Worm (Caenorhabditis elegans) whole organism, late embryonic: ENCODE results near the gene tim-1.

Source experiments
- C08G9.2 ChIP-seq: sonication (generic microtip); optimal IDR thresholded peaks from 2 replicates; lab custom pipeline; 2016; ENCODE audit warnings: mild to moderate bottlenecking, missing genetic modification characterization, moderate library complexity, missing compliant biosample characterization
- F13H6.1 ChIP-seq: sonication (generic microtip); optimal IDR thresholded peaks from 2 replicates; lab custom pipeline; 2016; ENCODE audit warnings: missing genetic modification characterization, missing compliant biosample characterization
- ama-1 ChIP-seq: fragments of 150-350 bp; optimal IDR thresholded peaks from 2 replicates; lab custom pipeline; 2014
- ceh-2 ChIP-seq: sonication (generic microtip); optimal IDR thresholded peaks from 2 replicates; lab custom pipeline; 2016; ENCODE audit warnings: missing genotype, missing genetic modification characterization, missing compliant biosample characterization
- ceh-31 ChIP-seq: sonication (generic microtip); optimal IDR thresholded peaks from 2 replicates; lab custom pipeline; 2016; ENCODE audit warnings: missing genetic modification characterization, missing compliant biosample characterization
- dmd-4 ChIP-seq: sonication (generic microtip); optimal IDR thresholded peaks from 2 replicates; lab custom pipeline; 2016; ENCODE audit warnings: borderline replicate concordance, missing genetic modification characterization, missing compliant biosample characterization
- elt-4 ChIP-seq: sonication (generic microtip); optimal IDR thresholded peaks from 2 replicates; lab custom pipeline; 2016; ENCODE audit warnings: missing genetic modification characterization, missing compliant biosample characterization
- fkh-10 ChIP-seq: fragments of 150-350 bp; optimal IDR thresholded peaks from 2 replicates; lab custom pipeline; 2014; ENCODE audit warnings: missing biosample characterization, missing genetic modification reagents, missing genetic modification characterization
- nfya-1 ChIP-seq: sonication (generic microtip); optimal IDR thresholded peaks from 2 replicates; lab custom pipeline; 2017; ENCODE audit warnings: missing genetic modification characterization, mild to moderate bottlenecking, missing compliant biosample characterization, antibody characterized with exemption, moderate library complexity
- nhr-11 ChIP-seq: fragments of 150-350 bp; optimal IDR thresholded peaks from 2 replicates; lab custom pipeline; 2014; ENCODE audit warnings: missing biosample characterization, missing genetic modification characterization
- npax-4 ChIP-seq: sonication (generic microtip); optimal IDR thresholded peaks from 2 replicates; lab custom pipeline; 2016; ENCODE audit warnings: missing genetic modification characterization, missing compliant biosample characterization
- pha-4 ChIP-seq: fragments of 150-350 bp; optimal IDR thresholded peaks from 2 replicates; lab custom pipeline; 2018; ENCODE audit warnings: missing biosample characterization, missing genetic modification reagents, missing genetic modification characterization
- unc-86 ChIP-seq: sonication (generic microtip); optimal IDR thresholded peaks from 2 replicates; lab custom pipeline; 2016; ENCODE audit warnings: missing genetic modification characterization, missing compliant biosample characterization

ce11 chrIII:12247329-12247728 lies 2.6 kb downstream of the tim-1 start:
- TF ChIP-seq C08G9.2 (tag; lab: Kevin White, UChicago), result no peak
- no peak for TF ChIP-seq ama-1 (lab: Kevin White, UChicago)
- no peak for TF ChIP-seq pha-4 (tag; lab: Kevin White, UChicago)
- no peak for TF ChIP-seq elt-4 (tag; lab: Kevin White, UChicago)
- TF ChIP-seq nhr-11 (tag; lab: Kevin White, UChicago), result no peak
- TF ChIP-seq fkh-10 (GFP tag; lab: Kevin White, UChicago), result no peak
- no peak for TF ChIP-seq nfya-1 (tag; lab: Kevin White, UChicago)
- TF ChIP-seq dmd-4, result no peak
- no peak for TF ChIP-seq ceh-2
- no peak for TF ChIP-seq unc-86
- TF ChIP-seq ceh-31 (tag; lab: Kevin White, UChicago), result no peak
- no peak for TF ChIP-seq npax-4 (tag; lab: Kevin White, UChicago)
- TF ChIP-seq F13H6.1 (tag; lab: Kevin White, UChicago), result no peak
